Worm (Caenorhabditis elegans) whole organism, mixed stage, embryonic: ENCODE measurements around the gene nhr-225.
"Not testable (repeated sequence)": the region's sequence is repeated elsewhere in the genome, so short reads cannot be mapped to it uniquely, and the experiment has no call there.

Source experiments
- M03D4.4 ChIP-seq: sonication (generic microtip); optimal IDR thresholded peaks from 2 replicates; lab custom pipeline; 2017; ENCODE audit warnings: mild to moderate bottlenecking, missing genetic modification characterization, missing compliant biosample characterization
- bed-3 ChIP-seq: fragments of 200-800 bp; sonication (Bioruptor generic); optimal IDR thresholded peaks from 3 replicates; lab custom pipeline; 2018; ENCODE audit warnings: mild to moderate bottlenecking, missing genetic modification characterization, moderate library complexity, missing compliant biosample characterization
- blmp-1 ChIP-seq: fragments of 150-350 bp; optimal IDR thresholded peaks from 2 replicates; lab custom pipeline; 2014; ENCODE audit warnings: missing biosample characterization, missing genetic modification characterization
- ceh-43 ChIP-seq: fragments of 200-800 bp; sonication (Bioruptor generic); optimal IDR thresholded peaks from 2 replicates; lab custom pipeline; 2018; ENCODE audit warnings: mild to moderate bottlenecking, missing genetic modification characterization, moderate library complexity, missing compliant biosample characterization
- ceh-83 ChIP-seq: fragments of 200-800 bp; sonication (Bioruptor generic); optimal IDR thresholded peaks from 2 replicates; lab custom pipeline; 2018; ENCODE audit warnings: mild to moderate bottlenecking, missing genetic modification characterization, missing compliant biosample characterization
- ces-1 ChIP-seq: fragments of 150-350 bp; optimal IDR thresholded peaks from 2 replicates; lab custom pipeline; 2014; ENCODE audit warnings: missing biosample characterization, missing genetic modification reagents, missing genetic modification characterization
- cnd-1 ChIP-seq: fragments of 200-800 bp; sonication (Bioruptor generic); optimal IDR thresholded peaks from 2 replicates; lab custom pipeline; 2018; ENCODE audit warnings: mild to moderate bottlenecking, missing genetic modification characterization, missing compliant biosample characterization
- drap-1 ChIP-seq: fragments of 200-800 bp; sonication (Bioruptor generic); optimal IDR thresholded peaks from 3 replicates; lab custom pipeline; 2018; ENCODE audit warnings: mild to moderate bottlenecking, missing genetic modification characterization, missing compliant biosample characterization
- elt-3 ChIP-seq: fragments of 150-350 bp; optimal IDR thresholded peaks from 2 replicates; lab custom pipeline; 2014; ENCODE audit warnings: missing biosample characterization, missing genetic modification characterization
- flh-1 ChIP-seq: fragments of 200-800 bp; sonication (Bioruptor generic); optimal IDR thresholded peaks from 2 replicates; lab custom pipeline; 2018; ENCODE audit warnings: mild to moderate bottlenecking, missing genetic modification characterization, moderate library complexity, missing compliant biosample characterization
- ham-2 ChIP-seq: fragments of 200-800 bp; sonication (Bioruptor generic); optimal IDR thresholded peaks from 2 replicates; lab custom pipeline; 2018; ENCODE audit warnings: mild to moderate bottlenecking, missing genetic modification characterization, missing compliant biosample characterization
- lsy-2 ChIP-seq: fragments of 150-350 bp; optimal IDR thresholded peaks from 2 replicates; lab custom pipeline; 2014; ENCODE audit warnings: missing biosample characterization, missing genetic modification characterization
- mab-5 ChIP-seq: fragments of 150-350 bp; optimal IDR thresholded peaks from 2 replicates; lab custom pipeline; 2014; ENCODE audit warnings: missing biosample characterization, missing genetic modification characterization
- mep-1 ChIP-seq: fragments of 150-350 bp; optimal IDR thresholded peaks from 2 replicates; lab custom pipeline; 2017; ENCODE audit warnings: missing biosample characterization, missing genetic modification reagents, missing genetic modification characterization, inconsistent platforms
- mls-2 ChIP-seq: sonication (generic microtip); optimal IDR thresholded peaks from 2 replicates; lab custom pipeline; 2016; ENCODE audit warnings: mild to moderate bottlenecking, missing genetic modification characterization, moderate library complexity, missing compliant biosample characterization
- nhr-12 ChIP-seq: fragments of 150-350 bp; optimal IDR thresholded peaks from 2 replicates; lab custom pipeline; 2014; ENCODE audit warnings: missing biosample characterization, missing genetic modification characterization
- nhr-2 ChIP-seq: fragments of 150-350 bp; optimal IDR thresholded peaks from 2 replicates; lab custom pipeline; 2014; ENCODE audit warnings: missing biosample characterization, missing genetic modification characterization
- nhr-237 ChIP-seq: fragments of 150-350 bp; optimal IDR thresholded peaks from 2 replicates; lab custom pipeline; 2014; ENCODE audit warnings: missing biosample characterization, missing genetic modification characterization
- nhr-28 ChIP-seq: fragments of 150-350 bp; optimal IDR thresholded peaks from 2 replicates; lab custom pipeline; 2014; ENCODE audit warnings: missing biosample characterization, missing genetic modification characterization
- nhr-76 ChIP-seq: sonication (generic microtip); optimal IDR thresholded peaks from 2 replicates; lab custom pipeline; 2017; ENCODE audit warnings: missing biosample characterization, missing genetic modification characterization
- sem-2 ChIP-seq: fragments of 200-800 bp; sonication (Bioruptor generic); optimal IDR thresholded peaks from 2 replicates; lab custom pipeline; 2018; ENCODE audit warnings: mild to moderate bottlenecking, missing genetic modification characterization, missing compliant biosample characterization
- snpc-4 ChIP-seq: fragments of 150-350 bp; optimal IDR thresholded peaks from 2 replicates; lab custom pipeline; 2014; ENCODE audit warnings: missing biosample characterization, missing genetic modification characterization
- unc-120 ChIP-seq: sonication (generic microtip); optimal IDR thresholded peaks from 2 replicates; lab custom pipeline; 2017; ENCODE audit warnings: missing genetic modification characterization, missing compliant biosample characterization; ENCODE audit not compliant: poor library complexity, severe bottlenecking
- unc-62 ChIP-seq: fragments of 150-350 bp; optimal IDR thresholded peaks from 2 replicates; lab custom pipeline; 2014; ENCODE audit warnings: missing biosample characterization, missing genetic modification reagents, missing genetic modification characterization
- zip-8 ChIP-seq: fragments of 150-350 bp; optimal IDR thresholded peaks from 2 replicates; lab custom pipeline; 2014; ENCODE audit warnings: missing biosample characterization, missing genetic modification characterization
- ztf-11 ChIP-seq: fragments of 150-350 bp; optimal IDR thresholded peaks from 2 replicates; lab custom pipeline; 2014; ENCODE audit warnings: missing biosample characterization, missing genetic modification characterization

nhr-225 gene

DNA sequence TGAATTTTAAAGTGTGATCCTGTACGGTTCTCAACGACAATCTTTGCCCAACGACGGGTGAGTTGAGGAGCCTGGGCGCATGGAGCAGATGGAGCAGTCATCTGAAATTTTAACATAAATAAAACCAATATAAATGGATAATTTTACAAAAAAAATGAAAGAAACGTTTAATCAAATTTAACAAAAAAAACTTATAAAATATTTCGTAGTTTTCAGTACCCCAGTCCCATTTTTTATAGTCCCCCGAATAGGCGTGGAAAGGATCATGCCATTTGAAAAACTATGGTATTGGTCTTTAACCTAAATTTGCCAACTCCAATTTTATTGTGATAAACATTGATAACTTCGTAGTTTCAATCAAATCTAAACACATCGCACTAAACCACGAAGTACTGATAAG is 34.8 kb upstream of the nhr-225 start, which contains the start of gene pud-3:
pud-3 (minus strand) TSS at position 101 of the 400 bp plus-strand sequence.
- no peak for TF ChIP-seq ceh-43 (GFP tag; lab: Kevin White, UChicago)
- TF ChIP-seq nhr-2 (tag; lab: Kevin White, UChicago) = no peak
- TF ChIP-seq mls-2 (tag; lab: Kevin White, UChicago) = no peak
- TF ChIP-seq nhr-76 (tag; lab: Kevin White, UChicago) = no peak
- TF ChIP-seq elt-3 = no peak
- no peak for TF ChIP-seq snpc-4 (tag; lab: Kevin White, UChicago)
- no peak for TF ChIP-seq nhr-28 (tag; lab: Kevin White, UChicago)
- no peak for TF ChIP-seq M03D4.4
- TF ChIP-seq lsy-2 (tag; lab: Kevin White, UChicago) = no peak

DNA sequence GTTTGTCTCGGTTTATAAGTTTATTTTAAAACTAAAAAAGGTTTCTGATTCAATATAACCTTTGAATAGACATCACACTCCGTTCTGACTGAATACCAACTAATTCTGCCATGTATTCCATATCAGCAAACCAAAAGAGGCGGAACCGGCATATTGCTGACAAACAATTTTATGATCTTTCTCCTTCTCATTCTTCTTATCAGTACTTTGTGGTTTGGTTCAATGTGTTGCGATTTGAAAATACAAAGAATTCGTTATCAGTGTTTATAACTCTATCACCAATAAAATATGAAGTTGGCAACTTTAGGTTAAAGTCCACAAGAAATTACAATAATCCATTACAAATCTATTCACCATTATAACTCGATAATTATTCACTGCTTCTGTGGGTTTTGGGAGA is 34.0 kb upstream of the nhr-225 start:
- TF ChIP-seq drap-1 (GFP tag; lab: Kevin White, UChicago) = no peak
- no peak for TF ChIP-seq unc-120 (tag; lab: Kevin White, UChicago)

DNA sequence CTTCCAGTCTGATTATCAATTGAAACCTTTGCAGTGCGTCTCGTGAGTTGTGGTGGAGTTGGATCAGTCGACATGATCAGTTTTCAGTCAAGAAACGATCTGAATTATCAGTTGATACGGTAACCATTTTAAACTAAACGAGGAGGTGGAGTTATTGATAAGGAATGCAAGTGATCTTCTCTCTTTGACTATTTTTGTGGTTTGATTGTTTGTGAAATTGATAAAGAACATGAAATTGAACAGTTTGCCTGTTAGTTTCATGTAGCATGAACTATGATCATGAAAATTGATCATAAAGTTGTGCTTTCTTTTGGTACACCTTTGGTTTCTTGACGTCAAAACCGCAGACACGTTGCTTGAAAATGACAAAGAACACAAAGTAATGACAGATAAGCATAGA is 32.2 kb upstream of the nhr-225 start, which contains the start of gene pud-1.2:
pud-1.2 (minus strand) TSS at position 101 of the 400 bp plus-strand sequence.
- TF ChIP-seq flh-1 (GFP tag; lab: Kevin White, UChicago); lsy-2 (tag; lab: Kevin White, UChicago); nhr-28 (tag; lab: Kevin White, UChicago): not testable (repeated sequence)

ce11 chrV:2321001-2321400 is 30.7 kb upstream of the nhr-225 start, which contains the start of gene Y19D10B.6:
Gene Y19D10B.6, minus strand, starts transcription at chrV:2321101.
- TF ChIP-seq mls-2 (tag; lab: Kevin White, UChicago); ham-2; snpc-4 (tag; lab: Kevin White, UChicago): not testable (repeated sequence)
- TF ChIP-seq, all 35 proteins: peak for 0; not testable (repeated sequence) for 35

DNA sequence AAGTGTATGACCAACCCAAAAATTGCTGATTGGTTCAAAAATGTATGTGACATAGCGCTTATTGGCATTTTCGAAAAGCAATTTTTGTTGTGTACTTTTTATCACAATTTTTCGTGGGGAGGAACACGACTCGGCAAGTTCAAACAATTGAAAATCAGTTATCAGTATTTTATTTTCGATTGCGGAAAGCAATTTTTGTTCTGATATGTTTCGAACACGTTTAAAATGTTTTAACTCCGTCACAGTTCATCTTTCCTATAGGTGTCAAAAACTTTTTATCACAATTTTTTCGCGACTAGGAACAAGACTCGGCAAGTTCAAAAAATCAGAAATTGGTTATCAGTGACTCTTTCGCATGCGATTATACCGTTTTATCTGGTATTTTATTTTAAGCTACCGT is 18.0 kb upstream of the nhr-225 start:
- TF ChIP-seq flh-1 (GFP tag; lab: Kevin White, UChicago) = no peak
- TF ChIP-seq nhr-12 (tag; lab: Kevin White, UChicago) = no peak
- no peak for TF ChIP-seq bed-3 (GFP tag; lab: Kevin White, UChicago)
- TF ChIP-seq ham-2 = no peak
- no peak for TF ChIP-seq nhr-2 (tag; lab: Kevin White, UChicago)
- TF ChIP-seq ztf-11 (tag; lab: Kevin White, UChicago) = no peak
- no peak for TF ChIP-seq sem-2 (GFP tag; lab: Kevin White, UChicago)
- no peak for TF ChIP-seq blmp-1 (tag; lab: Kevin White, UChicago)
- no peak for TF ChIP-seq zip-8 (tag; lab: Kevin White, UChicago)
- no peak for TF ChIP-seq cnd-1 (tag; lab: Kevin White, UChicago)
- TF ChIP-seq nhr-76 (tag; lab: Kevin White, UChicago) = no peak
- TF ChIP-seq mls-2 (tag; lab: Kevin White, UChicago) = no peak
- no peak for TF ChIP-seq unc-120 (tag; lab: Kevin White, UChicago)
- TF ChIP-seq mep-1 (tag; lab: Kevin White, UChicago) = no peak
- TF ChIP-seq ceh-43 (GFP tag; lab: Kevin White, UChicago) = no peak
- no peak for TF ChIP-seq lsy-2 (tag; lab: Kevin White, UChicago)
- TF ChIP-seq unc-62 (GFP tag; lab: Kevin White, UChicago) = no peak
- no peak for TF ChIP-seq ces-1

- no peak for TF ChIP-seq ceh-83 (GFP tag; lab: Kevin White, UChicago)
- no peak for TF ChIP-seq blmp-1 (tag; lab: Kevin White, UChicago)
- no peak for TF ChIP-seq nhr-76 (tag; lab: Kevin White, UChicago)
- TF ChIP-seq mab-5 = no peak
- no peak for TF ChIP-seq unc-62 (GFP tag; lab: Kevin White, UChicago)
These were observed 16.1 kb upstream of the nhr-225 start for ce11 chrV:2306383-2306782.

- TF ChIP-seq snpc-4 (tag; lab: Kevin White, UChicago) (no peak), drap-1 (GFP tag; lab: Kevin White, UChicago) (no peak), unc-62 (GFP tag; lab: Kevin White, UChicago) (no peak), bed-3 (GFP tag; lab: Kevin White, UChicago) (no peak), cnd-1 (tag; lab: Kevin White, UChicago) (no peak), zip-8 (tag; lab: Kevin White, UChicago) (no peak), ceh-43 (GFP tag; lab: Kevin White, UChicago) (no peak), nhr-237 (tag; lab: Kevin White, UChicago) (no peak)
These were observed 13.5 kb upstream of the nhr-225 start, which contains the start of gene irld-15 for ce11 chrV:2303775-2304174. Gene irld-15, minus strand, starts transcription at chrV:2303875.
